Worm (Caenorhabditis elegans): ENCODE results near the gene acd-4.

- TF ChIP-seq eor-1 (tag; optimal IDR thresholded peaks at IDR 0.05), result no peak
- no peak for TF ChIP-seq pha-4 (tag; optimal IDR thresholded peaks at IDR 0.05)
- no peak for TF ChIP-seq unc-39 (tag; optimal IDR thresholded peaks at IDR 0.05)
- no peak for TF ChIP-seq ztf-4 (tag; optimal IDR thresholded peaks at IDR 0.05)
- no peak for TF ChIP-seq unc-62 (GFP tag; optimal IDR thresholded peaks at IDR 0.05)
- TF ChIP-seq pqm-1 (tag; optimal IDR thresholded peaks at IDR 0.05), result no peak
- TF ChIP-seq snpc-4 (tag; optimal IDR thresholded peaks at IDR 0.05), result no peak
- TF ChIP-seq R02D3.7 (tag; optimal IDR thresholded peaks at IDR 0.05), result no peak
- no peak for TF ChIP-seq elt-2 (tag; optimal IDR thresholded peaks at IDR 0.05)
- TF ChIP-seq elt-1 (tag; optimal IDR thresholded peaks at IDR 0.05), result no peak
Measured at ce11 chrV:8683787-8684186, 45.8 kb downstream of the acd-4 start.

Measured in whole organism, L3 larva.